Worm (Caenorhabditis elegans) whole organism, young adult: ENCODE measurements around the gene ins-34.

ENCODE experiments used
- C06A6.2 ChIP-seq: fragments of 200-800 bp; sonication (Bioruptor generic); conservative IDR thresholded peaks from 2 replicates; pipeline ENCODE4 v1.3.6; 2022; ENCODE audit warnings: missing genetic modification characterization, missing compliant biosample characterization
- F39B2.1 ChIP-seq: fragments of 200-800 bp; sonication (Bioruptor generic); IDR thresholded peaks from 2 replicates; pipeline ENCODE4 v1.3.6; 2022; ENCODE audit warnings: missing genetic modification reagents, missing genetic modification characterization, missing compliant biosample characterization
- F55B11.4 ChIP-seq: sonication (generic microtip); optimal IDR thresholded peaks from 2 replicates; lab custom pipeline; 2016; ENCODE audit warnings: missing compliant biosample characterization, missing genetic modification characterization, borderline replicate concordance; ENCODE audit not compliant: insufficient read depth
- K11D2.4 ChIP-seq: fragments of 200-800 bp; sonication (Bioruptor generic); IDR thresholded peaks from 2 replicates; pipeline ENCODE4 v1.3.6; 2022; ENCODE audit warnings: missing genetic modification reagents, missing genetic modification characterization, missing compliant biosample characterization
- T07F8.4 ChIP-seq: sonication (generic microtip); optimal IDR thresholded peaks from 2 replicates; lab custom pipeline; 2016; ENCODE audit warnings: mild to moderate bottlenecking, missing genetic modification characterization, moderate library complexity, missing compliant biosample characterization
- Y53F4B.3 ChIP-seq: fragments of 200-800 bp; sonication (Bioruptor generic); IDR thresholded peaks from 2 replicates; pipeline ENCODE4 v1.3.6; 2022; ENCODE audit warnings: missing genetic modification reagents, missing genetic modification characterization, missing compliant biosample characterization
- Y56A3A.18 ChIP-seq: fragments of 200-800 bp; sonication (Bioruptor generic); IDR thresholded peaks from 2 replicates; pipeline ENCODE4 v1.3.6; 2022; ENCODE audit warnings: missing genetic modification reagents, missing genetic modification characterization, missing compliant biosample characterization
- Y67H2A.10 ChIP-seq: fragments of 200-800 bp; sonication (Bioruptor generic); conservative IDR thresholded peaks from 2 replicates; pipeline ENCODE4 v1.3.6; 2022; ENCODE audit warnings: missing genetic modification reagents, missing genetic modification characterization, missing compliant biosample characterization
- Y79H2A.3 ChIP-seq: fragments of 200-800 bp; sonication (Bioruptor generic); conservative IDR thresholded peaks from 2 replicates; pipeline ENCODE4 v1.3.6; 2022; ENCODE audit warnings: missing genetic modification reagents, missing genetic modification characterization, missing compliant biosample characterization
- Y95B8A.8 ChIP-seq: fragments of 200-800 bp; sonication (Bioruptor generic); IDR thresholded peaks from 2 replicates; pipeline ENCODE4 v1.3.6; 2022; ENCODE audit warnings: missing genetic modification reagents, missing genetic modification characterization, missing compliant biosample characterization
- ama-1 ChIP-seq, 3 experiments: fragments of 150-350 bp in 1 of 3; sonication (generic microtip) in 2 of 3; optimal IDR thresholded peaks; 2 replicates each; lab custom pipeline; 2014 to 2018; ENCODE audit warnings: missing biosample characterization in 2 of 3, missing genetic modification characterization in 2 of 3, missing genetic modification reagents in 2 of 3
- aptf-2 ChIP-seq: fragments of 200-800 bp; sonication (Bioruptor generic); conservative IDR thresholded peaks from 2 replicates; pipeline ENCODE4 v1.3.6; 2022; ENCODE audit warnings: missing genetic modification reagents, missing genetic modification characterization, missing compliant biosample characterization
- ceh-100 ChIP-seq: fragments of 200-800 bp; sonication (Bioruptor generic); IDR thresholded peaks from 2 replicates; pipeline ENCODE4 v1.3.6; 2022; ENCODE audit warnings: missing genetic modification reagents, missing genetic modification characterization, missing compliant biosample characterization
- ceh-27 ChIP-seq: fragments of 200-800 bp; sonication (Bioruptor generic); optimal IDR thresholded peaks from 2 replicates; lab custom pipeline; 2018; ENCODE audit warnings: mild to moderate bottlenecking, missing genetic modification characterization, moderate library complexity, missing compliant biosample characterization
- ceh-40 ChIP-seq: fragments of 200-800 bp; sonication (Bioruptor generic); IDR thresholded peaks from 2 replicates; pipeline ENCODE4 v1.3.6; 2022; ENCODE audit warnings: missing genetic modification characterization, missing compliant biosample characterization
- die-1 ChIP-seq: sonication (generic microtip); optimal IDR thresholded peaks from 2 replicates; lab custom pipeline; 2016; ENCODE audit warnings: missing genotype, mild to moderate bottlenecking, missing genetic modification characterization, missing compliant biosample characterization
- dox-1 ChIP-seq: fragments of 200-800 bp; sonication (Bioruptor generic); IDR thresholded peaks from 2 replicates; pipeline ENCODE4 v1.3.6; 2022; ENCODE audit warnings: missing genetic modification reagents, missing genetic modification characterization, missing compliant biosample characterization
- dpl-1 ChIP-seq: fragments of 150-350 bp; optimal IDR thresholded peaks from 2 replicates; lab custom pipeline; 2014; ENCODE audit warnings: missing biosample characterization, missing genetic modification reagents, missing genetic modification characterization
- efl-1 ChIP-seq: fragments of 150-350 bp; optimal IDR thresholded peaks from 2 replicates; lab custom pipeline; 2014; ENCODE audit warnings: missing biosample characterization, missing genetic modification reagents, missing genetic modification characterization
- ets-4 ChIP-seq: fragments of 200-800 bp; sonication (Bioruptor generic); optimal IDR thresholded peaks from 2 replicates; lab custom pipeline; 2018; ENCODE audit warnings: mild to moderate bottlenecking, missing genetic modification characterization, missing compliant biosample characterization
- fkh-3 ChIP-seq: sonication (generic microtip); optimal IDR thresholded peaks from 2 replicates; lab custom pipeline; 2016; ENCODE audit warnings: mild to moderate bottlenecking, missing genetic modification characterization, missing compliant biosample characterization
- hlh-12 ChIP-seq: sonication (generic microtip); optimal IDR thresholded peaks from 2 replicates; lab custom pipeline; 2016; ENCODE audit warnings: missing genetic modification characterization, missing compliant biosample characterization
- hlh-26 ChIP-seq: fragments of 200-800 bp; sonication (Bioruptor generic); conservative IDR thresholded peaks from 2 replicates; pipeline ENCODE4 v1.3.6; 2022; ENCODE audit warnings: missing genetic modification reagents, missing genetic modification characterization, missing compliant biosample characterization
- hmg-20 ChIP-seq: fragments of 200-800 bp; sonication (Bioruptor generic); IDR thresholded peaks from 2 replicates; pipeline ENCODE4 v1.3.6; 2022; ENCODE audit warnings: missing genetic modification reagents, missing genetic modification characterization, missing compliant biosample characterization
- lag-1 ChIP-seq: fragments of 200-800 bp; sonication (Bioruptor generic); IDR thresholded peaks from 2 replicates; pipeline ENCODE4 v1.3.6; 2022; ENCODE audit warnings: missing genetic modification reagents, missing genetic modification characterization, missing compliant biosample characterization
- let-526 ChIP-seq: fragments of 200-800 bp; sonication (Bioruptor generic); IDR thresholded peaks from 2 replicates; pipeline ENCODE4 v1.3.6; 2022; ENCODE audit warnings: missing genetic modification reagents, missing genetic modification characterization, missing compliant biosample characterization
- lin-40 ChIP-seq: sonication (generic microtip); optimal IDR thresholded peaks from 2 replicates; lab custom pipeline; 2016; ENCODE audit warnings: missing genetic modification characterization, mild to moderate bottlenecking, missing compliant biosample characterization, missing genotype, missing genetic modification reagents
- lir-1 ChIP-seq: fragments of 200-800 bp; sonication (Bioruptor generic); conservative IDR thresholded peaks from 2 replicates; pipeline ENCODE4 v1.3.6; 2022; ENCODE audit warnings: missing genetic modification reagents, missing genetic modification characterization, missing compliant biosample characterization
- lsl-1 ChIP-seq: fragments of 200-800 bp; sonication (Bioruptor generic); optimal IDR thresholded peaks from 2 replicates; lab custom pipeline; 2018; ENCODE audit warnings: mild to moderate bottlenecking, missing genetic modification characterization, moderate library complexity, missing compliant biosample characterization
- madf-10 ChIP-seq: sonication (generic microtip); optimal IDR thresholded peaks from 2 replicates; lab custom pipeline; 2016; ENCODE audit warnings: mild to moderate bottlenecking, missing genetic modification characterization, missing compliant biosample characterization
- madf-6 ChIP-seq: fragments of 200-800 bp; sonication (Bioruptor generic); IDR thresholded peaks from 2 replicates; pipeline ENCODE4 v1.3.6; 2022; ENCODE audit warnings: missing genetic modification reagents, missing genetic modification characterization, missing compliant biosample characterization
- mel-28 ChIP-seq: sonication (generic microtip); optimal IDR thresholded peaks from 2 replicates; lab custom pipeline; 2016; ENCODE audit warnings: borderline replicate concordance, mild to moderate bottlenecking, missing genetic modification characterization, missing compliant biosample characterization
- mes-4 ChIP-seq: sonication (generic microtip); optimal IDR thresholded peaks from 2 replicates; lab custom pipeline; 2016; ENCODE audit warnings: missing genotype, missing genetic modification characterization, missing compliant biosample characterization
- nfya-2 ChIP-seq: fragments of 200-800 bp; sonication (Bioruptor generic); IDR thresholded peaks from 2 replicates; pipeline ENCODE4 v1.3.6; 2022; ENCODE audit warnings: missing genetic modification reagents, missing genetic modification characterization, missing compliant biosample characterization
- nfyb-1 ChIP-seq: fragments of 200-800 bp; sonication (Bioruptor generic); IDR thresholded peaks from 2 replicates; pipeline ENCODE4 v1.3.6; 2022; ENCODE audit warnings: missing genetic modification reagents, missing genetic modification characterization, missing compliant biosample characterization
- nhr-120 ChIP-seq: fragments of 200-800 bp; sonication (Bioruptor generic); IDR thresholded peaks from 2 replicates; pipeline ENCODE4 v1.3.6; 2022; ENCODE audit warnings: missing genetic modification characterization, missing compliant biosample characterization
- nhr-179 ChIP-seq: sonication (generic microtip); optimal IDR thresholded peaks from 2 replicates; lab custom pipeline; 2016; ENCODE audit warnings: mild to moderate bottlenecking, missing genetic modification characterization, missing compliant biosample characterization
- nhr-27 ChIP-seq: fragments of 200-800 bp; sonication (Bioruptor generic); optimal IDR thresholded peaks from 2 replicates; lab custom pipeline; 2018; ENCODE audit warnings: mild to moderate bottlenecking, missing genetic modification characterization, moderate library complexity, missing compliant biosample characterization
- repo-1 ChIP-seq: sonication (generic microtip); optimal IDR thresholded peaks from 2 replicates; lab custom pipeline; 2017; ENCODE audit warnings: mild to moderate bottlenecking, missing genetic modification characterization, missing compliant biosample characterization
- rpc-1 ChIP-seq, 2 experiments: fragments of 150-350 bp in 1 of 2; sonication (generic microtip) in 1 of 2; optimal IDR thresholded peaks; 2 replicates each; lab custom pipeline; 2014 to 2018; ENCODE audit warnings: missing biosample characterization in 1 of 2, missing genetic modification characterization in 1 of 2, missing genetic modification reagents in 1 of 2, missing genotype in 1 of 2
- sdz-38 ChIP-seq: sonication (generic microtip); optimal IDR thresholded peaks from 2 replicates; lab custom pipeline; 2016; ENCODE audit warnings: missing genotype, missing genetic modification characterization, missing compliant biosample characterization
- snpc-1.1 ChIP-seq: sonication (generic microtip); optimal IDR thresholded peaks from 2 replicates; lab custom pipeline; 2017; ENCODE audit warnings: missing genetic modification characterization, mild to moderate bottlenecking, missing compliant biosample characterization, antibody characterized with exemption, moderate library complexity, missing genotype, missing genetic modification reagents; ENCODE audit not compliant: insufficient read depth
- somi-1 ChIP-seq: fragments of 200-800 bp; sonication (Bioruptor generic); optimal IDR thresholded peaks from 2 replicates; lab custom pipeline; 2018; ENCODE audit warnings: mild to moderate bottlenecking, missing genetic modification characterization, missing compliant biosample characterization
- unc-130 ChIP-seq: sonication (generic microtip); optimal IDR thresholded peaks from 2 replicates; lab custom pipeline; 2016; ENCODE audit warnings: missing genetic modification reagents, missing genetic modification characterization, missing compliant biosample characterization
- ztf-22 ChIP-seq: fragments of 200-800 bp; sonication (Bioruptor generic); optimal IDR thresholded peaks from 2 replicates; lab custom pipeline; 2018; ENCODE audit warnings: mild to moderate bottlenecking, missing genetic modification characterization, moderate library complexity, missing compliant biosample characterization
- ztf-25 ChIP-seq: fragments of 200-800 bp; sonication (Bioruptor generic); IDR thresholded peaks from 2 replicates; pipeline ENCODE4 v1.3.6; 2022; ENCODE audit warnings: missing genetic modification reagents, missing genetic modification characterization, missing compliant biosample characterization
- ztf-28 ChIP-seq: fragments of 200-800 bp; sonication (Bioruptor generic); IDR thresholded peaks from 2 replicates; pipeline ENCODE4 v1.3.6; 2022; ENCODE audit warnings: missing genetic modification reagents, missing genetic modification characterization, missing compliant biosample characterization
- ztf-3 ChIP-seq: fragments of 200-800 bp; sonication (Bioruptor generic); optimal IDR thresholded peaks from 2 replicates; lab custom pipeline; 2018; ENCODE audit warnings: mild to moderate bottlenecking, missing genetic modification characterization, missing compliant biosample characterization
- ztf-6 ChIP-seq: fragments of 200-800 bp; sonication (Bioruptor generic); IDR thresholded peaks from 2 replicates; pipeline ENCODE4 v1.3.6; 2022; ENCODE audit warnings: missing genetic modification reagents, missing genetic modification characterization, missing compliant biosample characterization

The ins-34 gene

ce11 chrIV:14070992-14071289 lies 35.4 kb upstream of the ins-34 start (continued):
- no peak for TF ChIP-seq T07F8.4
- TF ChIP-seq ztf-25 (GFP tag; lab: Robert Waterston, UW), result no peak
- TF ChIP-seq efl-1 (GFP tag; lab: Kevin White, UChicago), result peak; percentile 79
- peak; percentile 89 for TF ChIP-seq madf-6 (GFP tag; lab: Robert Waterston, UW)
- no peak for TF ChIP-seq ztf-3 (GFP tag; lab: Kevin White, UChicago)
- TF ChIP-seq ceh-27 (GFP tag; lab: Kevin White, UChicago), result peak; percentile 33
- no peak for TF ChIP-seq ceh-40 (GFP tag; lab: Robert Waterston, UW)
- TF ChIP-seq nhr-27 (tag; lab: Kevin White, UChicago), result peak; percentile 12
- peak; percentile 70 for TF ChIP-seq snpc-1.1 (tag; lab: Kevin White, UChicago)
- no peak for TF ChIP-seq mes-4
- peak; percentile 78 for TF ChIP-seq lsl-1 (GFP tag; lab: Kevin White, UChicago)
- peak; percentile 39 for TF ChIP-seq ceh-100 (GFP tag; lab: Robert Waterston, UW)
- TF ChIP-seq ztf-28 (GFP tag; lab: Robert Waterston, UW), result 0 out of 2 replicates have a peak, but pooled peaks have one; percentile 47
- no peak for TF ChIP-seq rpc-1 (optimal IDR thresholded peaks at IDR 0.05; lab: Kevin White, UChicago)
- TF ChIP-seq rpc-1 (tag; optimal IDR thresholded peaks at IDR 0.05; lab: Kevin White, UChicago), result no peak
- peak; percentile 77; the same call in 1 of the 2 replicates for TF ChIP-seq nfyb-1
- no peak for TF ChIP-seq F39B2.1 (GFP tag; lab: Robert Waterston, UW)
- no peak for TF ChIP-seq K11D2.4
- peak; percentile 76 for TF ChIP-seq unc-130 (GFP tag; lab: Kevin White, UChicago)
- no peak for TF ChIP-seq sdz-38 (tag; lab: Kevin White, UChicago)
- TF ChIP-seq Y53F4B.3 (GFP tag; lab: Robert Waterston, UW), result no peak; the same call in 1 of the 2 replicates
- TF ChIP-seq C06A6.2 (GFP tag; lab: Robert Waterston, UW), result no peak
- peak; percentile 66; the same call in 1 of the 2 replicates for TF ChIP-seq Y95B8A.8 (GFP tag; lab: Robert Waterston, UW)
- no peak for TF ChIP-seq hlh-26 (GFP tag; lab: Robert Waterston, UW)
- no peak for TF ChIP-seq hlh-12 (tag; lab: Kevin White, UChicago)
- no peak for TF ChIP-seq nhr-179 (tag; lab: Kevin White, UChicago)
- 0 out of 2 replicates have a peak, but pooled peaks have one; percentile 51 for TF ChIP-seq Y79H2A.3 (GFP tag; lab: Robert Waterston, UW)
- TF ChIP-seq F55B11.4, result no peak
- TF ChIP-seq ztf-6, result no peak
- TF ChIP-seq let-526, result no peak
- TF ChIP-seq lag-1 (GFP tag; lab: Robert Waterston, UW), result no peak
- no peak for TF ChIP-seq ets-4
- TF ChIP-seq repo-1 (tag; lab: Kevin White, UChicago), result no peak
- TF ChIP-seq Y67H2A.10 (GFP tag; lab: Robert Waterston, UW), result peak; percentile 16; the same call in 1 of the 2 replicates
- no peak for TF ChIP-seq fkh-3 (tag; lab: Kevin White, UChicago)
- peak; percentile 12 for TF ChIP-seq madf-10 (tag; lab: Kevin White, UChicago)
- TF ChIP-seq somi-1, result peak; percentile 65
- peak; percentile 70 for TF ChIP-seq lin-40 (tag; lab: Kevin White, UChicago)
- TF ChIP-seq lir-1 (GFP tag; lab: Robert Waterston, UW), result 0 out of 2 replicates have a peak, but pooled peaks have one; percentile 14
- peak; percentile 41 for TF ChIP-seq dpl-1 (GFP tag; lab: Kevin White, UChicago)
- no peak for TF ChIP-seq nfya-2
- no peak for TF ChIP-seq mel-28 (tag; lab: Kevin White, UChicago)
- TF ChIP-seq die-1 (tag; lab: Kevin White, UChicago), result no peak
- 0 out of 2 replicates have a peak, but pooled peaks have one; percentile 18 for TF ChIP-seq aptf-2 (GFP tag; lab: Robert Waterston, UW)
- no peak for TF ChIP-seq ama-1 (optimal IDR thresholded peaks at IDR 0.05; lab: Kevin White, UChicago)
- TF ChIP-seq ama-1 (GFP tag; optimal IDR thresholded peaks at IDR 0.05; lab: Kevin White, UChicago), result no peak
- no peak for TF ChIP-seq hmg-20 (GFP tag; lab: Robert Waterston, UW)
- peak; percentile 95 for TF ChIP-seq dox-1
- TF ChIP-seq ztf-22 (GFP tag; lab: Kevin White, UChicago), result no peak
- no peak for TF ChIP-seq Y56A3A.18
- no peak for TF ChIP-seq nhr-120 (GFP tag; lab: Robert Waterston, UW)
